Worm (Caenorhabditis elegans): ENCODE measurements around the gene F37H8.6.
A peak's percentile ranks its signal among the peaks of the same experiment; 100 is the strongest.

F37H8.6 gene

ce11 chrII:11178737-11179136 is 1.5 kb upstream of the F37H8.6 start:
- TF ChIP-seq unc-39 (tag; optimal IDR thresholded peaks at IDR 0.05) = no peak
- no peak for TF ChIP-seq egl-27 (tag; optimal IDR thresholded peaks at IDR 0.05)
- TF ChIP-seq sem-4 (tag; optimal IDR thresholded peaks at IDR 0.05) = no peak
- TF ChIP-seq Y55F3AM.14 (GFP tag; optimal IDR thresholded peaks at IDR 0.05) = no peak
- TF ChIP-seq blmp-1 (tag; optimal IDR thresholded peaks at IDR 0.05; ENCODE audit: insufficient read depth) = no peak
- no peak for TF ChIP-seq ZK546.5 (tag; optimal IDR thresholded peaks at IDR 0.05)
- no peak for TF ChIP-seq nhr-23 (tag; optimal IDR thresholded peaks at IDR 0.05)
- TF ChIP-seq nhr-12 (tag; optimal IDR thresholded peaks at IDR 0.05) = no peak

DNA sequence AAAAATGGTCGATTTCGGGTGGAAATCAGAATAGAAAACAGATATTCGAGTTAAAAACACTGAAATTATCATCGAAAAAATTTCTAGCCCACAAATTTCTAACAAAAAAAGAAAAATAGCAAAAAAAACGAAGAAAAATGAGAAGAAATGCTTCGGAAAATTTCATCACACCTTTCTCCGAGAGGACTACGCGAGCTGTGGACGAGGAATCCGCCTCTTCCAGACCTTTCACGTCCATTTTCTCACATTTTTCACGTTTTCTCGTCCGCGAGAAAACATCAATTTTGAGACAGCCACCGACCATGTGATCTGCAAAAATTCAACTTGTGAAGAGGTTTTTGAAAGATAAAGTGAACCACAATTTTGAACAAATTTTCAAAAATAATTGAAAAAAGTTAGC is 835 bp downstream of the F37H8.6 start:
- TF ChIP-seq elt-3 (tag; optimal IDR thresholded peaks at IDR 0.05) (no peak), unc-55 (GFP tag; optimal IDR thresholded peaks at IDR 0.05) (peak; percentile 15), lsy-2 (tag; optimal IDR thresholded peaks at IDR 0.05) (peak in 1 of 2 experiments; percentile 35), crh-2 (tag; optimal IDR thresholded peaks at IDR 0.05) (no peak), C34F6.9 (tag; optimal IDR thresholded peaks at IDR 0.05) (peak; percentile 6)

- TF ChIP-seq lin-39 (tag; optimal IDR thresholded peaks at IDR 0.05) (no peak), unc-39 (tag; optimal IDR thresholded peaks at IDR 0.05) (no peak)
These were observed 1.9 kb downstream of the F37H8.6 start for ce11 chrII:11175347-11175746.

ce11 chrII:11167039-11167438 is 10.2 kb downstream of the F37H8.6 start:
- TF ChIP-seq nhr-237 (tag; optimal IDR thresholded peaks at IDR 0.05) = peak; percentile 26
- TF ChIP-seq nhr-10 (tag; optimal IDR thresholded peaks at IDR 0.05) = no peak
- TF ChIP-seq sma-9 (GFP tag; optimal IDR thresholded peaks at IDR 0.05) = peak; percentile 85
- TF ChIP-seq sma-9 (tag; optimal IDR thresholded peaks at IDR 0.05) = no peak
- peak; percentile 63 for TF ChIP-seq nhr-129 (tag; optimal IDR thresholded peaks at IDR 0.05)
- TF ChIP-seq aly-2 (tag; optimal IDR thresholded peaks at IDR 0.05) = no peak
- peak; percentile 37 to 86 for TF ChIP-seq mdl-1 (tag; optimal IDR thresholded peaks at IDR 0.05)
- no peak for TF ChIP-seq mab-5 (tag; optimal IDR thresholded peaks at IDR 0.05)
- peak; percentile 44 for TF ChIP-seq nhr-25 (tag; optimal IDR thresholded peaks at IDR 0.05)
- peak; percentile 84 for TF ChIP-seq nhr-21 (tag; optimal IDR thresholded peaks at IDR 0.05)
- no peak for TF ChIP-seq dmd-4 (tag; optimal IDR thresholded peaks at IDR 0.05)
- peak; percentile 22 for TF ChIP-seq R02D3.7 (tag; optimal IDR thresholded peaks at IDR 0.05)
- TF ChIP-seq crh-2 (tag; optimal IDR thresholded peaks at IDR 0.05) = peak; percentile 12
- TF ChIP-seq nhr-77 (tag; optimal IDR thresholded peaks at IDR 0.05) = no peak
- TF ChIP-seq sem-4 (tag; optimal IDR thresholded peaks at IDR 0.05) = peak; percentile 31
- TF ChIP-seq lin-13 (GFP tag; optimal IDR thresholded peaks at IDR 0.05) = peak; percentile 56
- no peak for TF ChIP-seq ZK546.5 (tag; optimal IDR thresholded peaks at IDR 0.05)
- TF ChIP-seq F13H6.1 (tag; optimal IDR thresholded peaks at IDR 0.05) = peak; percentile 75
- no peak for TF ChIP-seq nhr-11 (tag; optimal IDR thresholded peaks at IDR 0.05)
- TF ChIP-seq sma-3 (GFP tag; optimal IDR thresholded peaks at IDR 0.05) = peak; percentile 89
- TF ChIP-seq gmeb-1 (tag; optimal IDR thresholded peaks at IDR 0.05) = peak; percentile 76
- TF ChIP-seq lsy-2 (tag; optimal IDR thresholded peaks at IDR 0.05) = peak; percentile 43 to 56
- no peak for TF ChIP-seq Y55F3AM.14 (GFP tag; optimal IDR thresholded peaks at IDR 0.05)
- no peak for TF ChIP-seq zag-1 (tag; optimal IDR thresholded peaks at IDR 0.05)
- peak; percentile 18 for TF ChIP-seq lin-11 (tag; optimal IDR thresholded peaks at IDR 0.05)
- no peak for TF ChIP-seq nhr-6 (tag; optimal IDR thresholded peaks at IDR 0.05)
- peak; percentile 49 for TF ChIP-seq ceh-16 (tag; optimal IDR thresholded peaks at IDR 0.05)
- peak; percentile 98 for TF ChIP-seq snpc-4 (tag; optimal IDR thresholded peaks at IDR 0.05)
- TF ChIP-seq fos-1 (tag; optimal IDR thresholded peaks at IDR 0.05) = peak; percentile 41
- TF ChIP-seq nhr-12 (tag; optimal IDR thresholded peaks at IDR 0.05) = no peak
- peak; percentile 25 for TF ChIP-seq ztf-4 (tag; optimal IDR thresholded peaks at IDR 0.05)
- TF ChIP-seq egl-27 (tag; optimal IDR thresholded peaks at IDR 0.05) = peak; percentile 20
- TF ChIP-seq C34F6.9 (tag; optimal IDR thresholded peaks at IDR 0.05) = peak; percentile 6
- TF ChIP-seq ama-1 (optimal IDR thresholded peaks at IDR 0.05) = peak; percentile 96
- TF ChIP-seq unc-55 (GFP tag; optimal IDR thresholded peaks at IDR 0.05) = peak; percentile 29
- TF ChIP-seq ztf-1 (GFP tag; conservative IDR thresholded peaks at IDR 0.05) = no peak

All from whole organism, L2 larva.